Worm (Caenorhabditis elegans): ENCODE data around the gene C17C3.3.

The C17C3.3 gene

DNA sequence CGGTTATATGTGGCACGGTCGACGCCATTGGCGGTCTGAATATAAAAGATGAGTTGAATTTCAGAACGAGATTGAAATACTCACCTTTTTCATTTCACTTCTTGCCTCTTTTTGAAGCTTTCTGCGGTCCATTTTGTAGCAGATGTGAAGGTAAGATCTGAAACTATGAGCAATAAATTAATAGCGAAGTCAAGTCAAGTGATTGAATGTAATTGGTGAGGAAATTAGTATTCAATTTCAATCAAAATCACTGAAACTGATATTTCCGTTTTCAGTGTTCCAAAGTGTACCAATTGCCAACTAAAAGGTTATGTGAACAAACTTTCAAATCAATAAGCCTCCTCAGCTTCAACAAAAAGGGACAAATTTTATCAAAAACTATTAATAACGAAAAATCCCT is 19.9 kb upstream of the C17C3.3 start, which contains the start of gene C17C3.24:
TSS of gene C17C3.24 (minus strand) at position 101 of the 400 bp plus-strand sequence.
- TF ChIP-seq mab-5 (tag; optimal IDR thresholded peaks at IDR 0.05) (no peak), ceh-83 (GFP tag; optimal IDR thresholded peaks at IDR 0.05) (no peak), ces-1 (GFP tag; optimal IDR thresholded peaks at IDR 0.05) (no peak), nhr-237 (tag; optimal IDR thresholded peaks at IDR 0.05) (no peak), zip-8 (tag; optimal IDR thresholded peaks at IDR 0.05) (no peak), blmp-1 (tag; optimal IDR thresholded peaks at IDR 0.05) (no peak), flh-1 (GFP tag; optimal IDR thresholded peaks at IDR 0.05) (no peak), pha-4 (tag; optimal IDR thresholded peaks at IDR 0.05) (no peak)

DNA sequence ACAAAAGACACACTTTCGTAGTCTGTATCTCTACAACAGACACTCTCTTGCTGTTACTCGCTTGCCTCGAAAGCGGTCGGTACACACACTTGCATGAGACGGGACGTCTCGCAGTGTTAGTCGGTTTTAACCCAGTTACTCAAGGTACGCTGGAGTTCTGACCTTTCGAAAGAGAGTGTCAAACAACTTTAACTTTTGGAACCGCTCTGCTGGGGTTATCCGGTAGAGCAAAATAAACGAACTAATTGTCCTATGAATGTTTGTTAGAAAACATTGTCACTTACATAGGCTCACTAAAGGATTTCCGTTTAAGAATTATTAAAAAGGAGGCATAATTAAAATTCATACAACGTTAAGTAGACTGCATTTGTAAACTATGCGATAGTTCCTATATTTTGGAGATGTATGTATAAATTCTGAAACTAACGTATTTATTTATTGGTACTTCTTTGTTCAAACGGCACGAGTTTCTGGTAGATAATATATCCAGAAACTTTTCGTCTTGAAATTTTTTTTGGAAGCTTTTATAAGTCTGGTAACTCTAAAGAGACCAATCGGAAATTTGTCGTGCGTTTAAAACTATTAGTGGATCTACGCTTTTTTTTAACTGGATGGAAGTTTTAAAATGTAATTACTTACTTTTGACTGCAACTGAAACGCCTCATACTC is 17.9 kb upstream of the C17C3.3 start:
- TF ChIP-seq unc-39 (tag; optimal IDR thresholded peaks at IDR 0.05) (peak; percentile 55), blmp-1 (tag; optimal IDR thresholded peaks at IDR 0.05) (no peak), flh-1 (GFP tag; optimal IDR thresholded peaks at IDR 0.05) (peak; percentile 29), sem-2 (GFP tag; optimal IDR thresholded peaks at IDR 0.05) (peak; percentile 76), nhr-237 (tag; optimal IDR thresholded peaks at IDR 0.05) (peak; percentile 92), nhr-12 (tag; optimal IDR thresholded peaks at IDR 0.05) (peak; percentile 89), M03D4.4 (tag; optimal IDR thresholded peaks at IDR 0.05) (peak; percentile 86), unc-62 (GFP tag; optimal IDR thresholded peaks at IDR 0.05) (peak; percentile 89), unc-120 (tag; optimal IDR thresholded peaks at IDR 0.05; ENCODE audit: poor library complexity, severe bottlenecking) (peak; percentile 94), pha-4 (tag; optimal IDR thresholded peaks at IDR 0.05) (peak; percentile 92), tbx-8 (GFP tag; optimal IDR thresholded peaks at IDR 0.05) (peak; percentile 93), drap-1 (GFP tag; optimal IDR thresholded peaks at IDR 0.05) (peak; percentile 89), lin-32 (GFP tag; optimal IDR thresholded peaks at IDR 0.05) (peak; percentile 78), nhr-28 (tag; optimal IDR thresholded peaks at IDR 0.05) (peak; percentile 24), lin-13 (tag; optimal IDR thresholded peaks at IDR 0.05) (peak; percentile 85), ces-1 (GFP tag; optimal IDR thresholded peaks at IDR 0.05) (peak; percentile 99), bed-3 (GFP tag; optimal IDR thresholded peaks at IDR 0.05) (peak; percentile 65), lsy-2 (tag; optimal IDR thresholded peaks at IDR 0.05) (peak; percentile 84), mab-5 (tag; optimal IDR thresholded peaks at IDR 0.05) (peak; percentile 84), ztf-11 (tag; optimal IDR thresholded peaks at IDR 0.05) (peak; percentile 83), mls-2 (tag; optimal IDR thresholded peaks at IDR 0.05) (peak; percentile 95), sptf-1 (tag; optimal IDR thresholded peaks at IDR 0.05) (peak; percentile 93), cnd-1 (tag; optimal IDR thresholded peaks at IDR 0.05) (peak; percentile 80), mep-1 (tag; optimal IDR thresholded peaks at IDR 0.05) (peak; percentile 96), ham-2 (GFP tag; optimal IDR thresholded peaks at IDR 0.05) (peak; percentile 75), snpc-4 (tag; optimal IDR thresholded peaks at IDR 0.05) (no peak), zip-8 (tag; optimal IDR thresholded peaks at IDR 0.05) (no peak), nhr-2 (tag; optimal IDR thresholded peaks at IDR 0.05) (peak; percentile 86), ceh-83 (GFP tag; optimal IDR thresholded peaks at IDR 0.05) (peak; percentile 93), nhr-76 (tag; optimal IDR thresholded peaks at IDR 0.05) (no peak), elt-1 (tag; optimal IDR thresholded peaks at IDR 0.05; ENCODE audit: borderline replicate concordance, insufficient read depth) (no peak), elt-3 (tag; optimal IDR thresholded peaks at IDR 0.05) (peak; percentile 80), ceh-43 (GFP tag; optimal IDR thresholded peaks at IDR 0.05) (peak; percentile 86), ceh-39 (tag; optimal IDR thresholded peaks at IDR 0.05) (peak; percentile 74), hlh-1 (tag; optimal IDR thresholded peaks at IDR 0.05) (peak; percentile 72)

DNA sequence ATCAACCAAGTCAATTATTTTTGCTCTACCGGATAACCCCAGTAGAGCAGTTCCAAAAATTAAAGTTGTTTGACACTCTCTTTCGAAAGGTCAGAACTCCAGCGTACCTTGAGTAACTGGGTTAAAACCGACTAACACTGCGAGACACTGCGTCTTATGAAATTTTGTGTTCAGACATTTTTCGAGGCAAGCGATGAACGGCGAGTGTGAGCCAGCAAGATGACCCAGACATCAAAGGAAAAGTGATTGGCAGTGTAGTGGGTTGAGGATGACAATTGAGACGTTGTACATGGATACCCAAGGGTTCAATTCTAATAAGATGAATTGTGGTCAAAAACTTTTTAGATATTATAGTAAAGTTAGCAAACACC is 17.4 kb upstream of the C17C3.3 start:
- TF ChIP-seq sem-2 (GFP tag; optimal IDR thresholded peaks at IDR 0.05) (no peak), cnd-1 (tag; optimal IDR thresholded peaks at IDR 0.05) (no peak), bed-3 (GFP tag; optimal IDR thresholded peaks at IDR 0.05) (no peak), nhr-2 (tag; optimal IDR thresholded peaks at IDR 0.05) (peak; percentile 23)

ce11 chrII:5544764-5545163 is 16.8 kb upstream of the C17C3.3 start, which contains the start of gene ins-13:
TSS of gene ins-13 (minus strand) at chrII:5544864.
- no peak for TF ChIP-seq sem-2 (GFP tag; optimal IDR thresholded peaks at IDR 0.05)
- TF ChIP-seq zip-8 (tag; optimal IDR thresholded peaks at IDR 0.05): no peak
- TF ChIP-seq lsy-2 (tag; optimal IDR thresholded peaks at IDR 0.05): no peak
- TF ChIP-seq ceh-39 (tag; optimal IDR thresholded peaks at IDR 0.05): no peak
- no peak for TF ChIP-seq nhr-76 (tag; optimal IDR thresholded peaks at IDR 0.05)
- TF ChIP-seq ztf-11 (tag; optimal IDR thresholded peaks at IDR 0.05): no peak
- no peak for TF ChIP-seq mls-2 (tag; optimal IDR thresholded peaks at IDR 0.05)
- no peak for TF ChIP-seq mep-1 (tag; optimal IDR thresholded peaks at IDR 0.05)
- no peak for TF ChIP-seq lin-32 (GFP tag; optimal IDR thresholded peaks at IDR 0.05)
- no peak for TF ChIP-seq elt-3 (tag; optimal IDR thresholded peaks at IDR 0.05)
- TF ChIP-seq elt-1 (tag; optimal IDR thresholded peaks at IDR 0.05; ENCODE audit: borderline replicate concordance, insufficient read depth): no peak
- TF ChIP-seq ceh-43 (GFP tag; optimal IDR thresholded peaks at IDR 0.05): no peak
- no peak for TF ChIP-seq flh-1 (GFP tag; optimal IDR thresholded peaks at IDR 0.05)
- no peak for TF ChIP-seq nhr-237 (tag; optimal IDR thresholded peaks at IDR 0.05)
- TF ChIP-seq cnd-1 (tag; optimal IDR thresholded peaks at IDR 0.05): no peak
- TF ChIP-seq nhr-2 (tag; optimal IDR thresholded peaks at IDR 0.05): no peak
- TF ChIP-seq mab-5 (tag; optimal IDR thresholded peaks at IDR 0.05): no peak
- no peak for TF ChIP-seq bed-3 (GFP tag; optimal IDR thresholded peaks at IDR 0.05)
- TF ChIP-seq sptf-1 (tag; optimal IDR thresholded peaks at IDR 0.05): no peak
- TF ChIP-seq unc-120 (tag; optimal IDR thresholded peaks at IDR 0.05; ENCODE audit: poor library complexity, severe bottlenecking): no peak
